Worm (Caenorhabditis elegans) whole organism, early embryonic: ENCODE data around the gene F40C5.2.
"Not testable (repeated sequence)": the region's sequence is repeated elsewhere in the genome, so short reads cannot be mapped to it uniquely, and the experiment has no call there.

Experiments
- B0310.2 ChIP-seq: sonication (generic microtip); optimal IDR thresholded peaks from 2 replicates; lab custom pipeline; 2016; ENCODE audit warnings: mild to moderate bottlenecking, missing genetic modification characterization, missing compliant biosample characterization
- F13C5.2 ChIP-seq: sonication (generic microtip); optimal IDR thresholded peaks from 2 replicates; lab custom pipeline; 2017; ENCODE audit warnings: mild to moderate bottlenecking, missing genetic modification characterization, inconsistent platforms, missing compliant biosample characterization
- aly-1 ChIP-seq: sonication (generic microtip); optimal IDR thresholded peaks from 2 replicates; lab custom pipeline; 2016; ENCODE audit warnings: missing genetic modification characterization, missing compliant biosample characterization
- ama-1 ChIP-seq: fragments of 150-350 bp; optimal IDR thresholded peaks from 2 replicates; lab custom pipeline; 2014
- ceh-13 ChIP-seq: fragments of 200-800 bp; sonication (Bioruptor generic); optimal IDR thresholded peaks from 2 replicates; lab custom pipeline; 2018; ENCODE audit warnings: mild to moderate bottlenecking, missing genetic modification characterization, missing compliant biosample characterization
- ceh-36 ChIP-seq: sonication (generic microtip); optimal IDR thresholded peaks from 2 replicates; lab custom pipeline; 2016; ENCODE audit warnings: missing genetic modification characterization, inconsistent platforms, missing compliant biosample characterization
- ets-7 ChIP-seq: sonication (generic microtip); optimal IDR thresholded peaks from 2 replicates; lab custom pipeline; 2016; ENCODE audit warnings: missing genotype, missing genetic modification characterization, missing compliant biosample characterization
- flt-1 ChIP-seq: fragments of 200-800 bp; sonication (Bioruptor generic); IDR thresholded peaks from 2 replicates; pipeline ENCODE4 v1.3.6; 2022; ENCODE audit warnings: missing genetic modification characterization, missing compliant biosample characterization
- hmbx-1 ChIP-seq: sonication (generic microtip); optimal IDR thresholded peaks from 2 replicates; lab custom pipeline; 2016; ENCODE audit warnings: mild to moderate bottlenecking, missing genetic modification characterization, missing compliant biosample characterization
- hmg-4 ChIP-seq: fragments of 200-800 bp; sonication (Bioruptor generic); optimal IDR thresholded peaks from 2 replicates; lab custom pipeline; 2018; ENCODE audit warnings: mild to moderate bottlenecking, missing genetic modification characterization, missing compliant biosample characterization
- hnd-1 ChIP-seq: sonication (generic microtip); optimal IDR thresholded peaks from 2 replicates; lab custom pipeline; 2016; ENCODE audit warnings: missing genetic modification characterization, missing compliant biosample characterization
- pes-1 ChIP-seq: fragments of 200-800 bp; sonication (Bioruptor generic); IDR thresholded peaks from 2 replicates; pipeline ENCODE4 v1.3.6; 2022; ENCODE audit warnings: missing genetic modification reagents, missing genetic modification characterization, missing compliant biosample characterization
- scrt-1 ChIP-seq: fragments of 200-800 bp; sonication (Bioruptor generic); IDR thresholded peaks from 2 replicates; pipeline ENCODE4 v1.3.6; 2022; ENCODE audit warnings: missing genetic modification characterization, missing compliant biosample characterization
- sea-1 ChIP-seq: fragments of 200-800 bp; sonication (Bioruptor generic); conservative IDR thresholded peaks from 2 replicates; pipeline ENCODE4 v1.3.6; 2022; ENCODE audit warnings: missing genetic modification characterization, missing compliant biosample characterization
- tbx-11 ChIP-seq: fragments of 200-800 bp; sonication (Bioruptor generic); IDR thresholded peaks from 2 replicates; pipeline ENCODE4 v1.3.6; 2022; ENCODE audit warnings: missing genetic modification characterization, missing compliant biosample characterization
- tbx-37 ChIP-seq: fragments of 200-800 bp; sonication (Bioruptor generic); conservative IDR thresholded peaks from 2 replicates; pipeline ENCODE4 v1.3.6; 2022; ENCODE audit warnings: missing genetic modification reagents, missing genetic modification characterization, missing compliant biosample characterization
- tra-4 ChIP-seq: sonication (generic microtip); optimal IDR thresholded peaks from 2 replicates; lab custom pipeline; 2017; ENCODE audit warnings: missing genetic modification characterization, missing compliant biosample characterization

Gene F40C5.2

DNA sequence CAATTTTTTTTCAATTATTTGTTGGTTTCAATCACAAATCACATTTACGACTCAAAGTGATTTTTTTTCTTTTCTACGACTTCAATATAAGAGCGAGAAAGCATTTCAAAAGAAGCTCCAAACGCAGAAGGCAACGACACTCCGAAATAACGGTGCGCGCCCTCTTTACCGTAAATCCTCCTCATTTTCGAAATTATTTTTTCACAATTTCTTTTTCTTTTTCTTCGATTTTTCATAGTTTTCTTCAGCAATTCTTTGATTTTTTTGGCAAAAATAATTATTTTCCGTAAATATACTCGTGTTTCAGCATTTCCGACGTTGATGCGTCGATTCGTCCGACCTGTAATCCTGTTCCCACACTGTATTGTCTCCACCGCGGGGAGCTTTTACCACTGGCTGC is at the start of gene F40C5.2:
TSS of gene F40C5.2 (plus strand) at position 301 of the 400 bp plus-strand sequence.
- TF ChIP-seq hmg-4; ama-1 (lab: Kevin White, UChicago); ceh-13 (GFP tag; lab: Kevin White, UChicago): not testable (repeated sequence)

DNA sequence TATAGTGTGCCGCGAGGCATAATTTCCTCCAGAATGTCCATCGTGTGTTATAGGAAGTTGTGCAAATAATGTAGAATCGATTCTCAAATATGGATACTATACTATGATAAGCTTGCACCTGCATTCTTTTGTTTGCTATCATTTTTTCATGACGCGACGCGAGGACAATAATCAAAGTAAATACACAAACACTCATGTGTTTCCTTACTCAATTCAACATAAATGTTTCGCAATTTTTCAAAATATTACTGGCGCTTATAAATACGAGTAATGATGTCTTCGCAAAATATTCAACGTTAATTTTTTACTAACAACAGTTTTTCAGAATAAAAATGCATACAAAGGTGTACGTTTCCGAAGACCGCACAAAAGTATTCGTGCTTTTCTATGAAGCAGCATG is 47.5 kb upstream of the F40C5.2 start, which contains the start of gene irg-1:
TSS of gene irg-1 (plus strand) at position 326 of the 400 bp plus-strand sequence.
- TF ChIP-seq sea-1 (GFP tag; lab: Robert Waterston, UW) (no peak), hmg-4 (no peak), hmbx-1 (no peak), B0310.2 (tag; lab: Kevin White, UChicago) (no peak), ceh-36 (no peak), ceh-13 (GFP tag; lab: Kevin White, UChicago) (no peak), ama-1 (lab: Kevin White, UChicago) (no peak), aly-1 (tag; lab: Kevin White, UChicago) (no peak)

DNA sequence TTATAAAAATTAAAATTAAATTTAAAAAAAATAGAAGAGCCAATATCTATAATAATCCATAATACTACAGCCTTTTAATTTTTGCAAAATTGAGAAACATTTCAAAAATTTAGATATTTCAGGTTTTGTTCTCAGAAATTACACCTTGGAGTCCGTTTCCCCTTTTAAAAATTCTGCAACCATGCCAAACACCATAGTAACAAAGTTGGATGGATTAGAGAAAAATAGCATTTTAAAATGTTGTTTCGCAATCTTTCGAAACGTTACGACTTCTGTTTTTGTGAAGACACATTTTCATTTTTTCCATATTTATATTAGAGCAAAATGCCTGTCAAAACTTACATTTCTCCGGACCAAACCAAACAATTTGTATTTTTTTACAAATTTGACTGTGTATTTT is 45.8 kb upstream of the F40C5.2 start, which contains the start of gene T24A6.7:
TSS of gene T24A6.7 (plus strand) at position 301 of the 400 bp plus-strand sequence.
- TF ChIP-seq F13C5.2: no peak
- TF ChIP-seq aly-1 (tag; lab: Kevin White, UChicago): no peak
- no peak for TF ChIP-seq tra-4
- TF ChIP-seq ceh-13 (GFP tag; lab: Kevin White, UChicago): no peak
- TF ChIP-seq ets-7: no peak
- TF ChIP-seq scrt-1 (GFP tag; lab: Robert Waterston, UW): no peak
- TF ChIP-seq hmg-4: no peak
- no peak for TF ChIP-seq tbx-11 (GFP tag; lab: Robert Waterston, UW)
- TF ChIP-seq hmbx-1: no peak
- TF ChIP-seq hnd-1: no peak
- TF ChIP-seq ceh-36: no peak
- TF ChIP-seq sea-1 (GFP tag; lab: Robert Waterston, UW): no peak
- TF ChIP-seq ama-1 (lab: Kevin White, UChicago): no peak
- TF ChIP-seq B0310.2 (tag; lab: Kevin White, UChicago): no peak
- no peak for TF ChIP-seq flt-1 (GFP tag; lab: Robert Waterston, UW)
- no peak for TF ChIP-seq tbx-37
- TF ChIP-seq pes-1 (GFP tag; lab: Robert Waterston, UW): no peak

DNA sequence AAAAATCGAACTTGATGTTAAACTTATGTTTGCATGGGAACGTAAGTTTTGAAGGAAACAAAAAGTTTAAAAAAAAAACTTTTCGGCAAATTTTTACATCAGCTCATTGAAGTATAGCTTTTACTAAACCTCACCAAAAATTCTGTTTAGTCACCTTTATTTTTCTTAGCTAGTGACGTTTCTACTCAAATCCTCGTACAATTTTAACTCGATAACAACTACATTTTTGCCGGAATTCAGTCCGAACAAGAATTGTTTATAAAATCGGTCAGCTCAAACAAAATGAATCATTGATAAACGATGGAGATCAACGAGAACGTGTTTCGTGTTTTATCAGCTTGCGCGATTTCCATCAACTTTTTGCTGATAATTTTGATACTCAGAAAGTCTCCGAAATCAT is 43.9 kb upstream of the F40C5.2 start, which contains the start of gene str-260:
TSS of gene str-260 (plus strand) at position 301 of the 400 bp plus-strand sequence.
- TF ChIP-seq tbx-11 (GFP tag; lab: Robert Waterston, UW): no peak
- no peak for TF ChIP-seq hnd-1
- TF ChIP-seq hmg-4: no peak
- TF ChIP-seq aly-1 (tag; lab: Kevin White, UChicago): no peak
- no peak for TF ChIP-seq hmbx-1
- no peak for TF ChIP-seq ama-1 (lab: Kevin White, UChicago)
- TF ChIP-seq ceh-13 (GFP tag; lab: Kevin White, UChicago): no peak
- no peak for TF ChIP-seq F13C5.2

DNA sequence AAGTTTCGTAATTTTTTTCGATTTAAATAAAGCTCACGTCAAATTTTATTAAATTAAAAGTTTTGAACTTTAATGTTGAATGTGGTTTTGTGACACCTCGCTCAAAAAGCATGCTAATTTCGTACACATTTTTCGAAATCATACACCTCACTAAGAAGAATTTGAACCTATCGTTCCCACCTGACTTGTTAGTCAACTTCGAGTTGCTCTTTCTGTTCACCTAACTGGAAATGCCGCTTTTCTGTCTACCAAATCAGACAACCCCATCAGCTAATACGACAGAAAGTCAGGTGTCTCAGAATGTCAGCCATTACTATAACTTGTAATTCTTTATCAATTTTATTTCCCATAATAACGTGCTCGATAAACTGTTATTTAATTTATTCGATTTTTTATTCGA is 40.4 kb upstream of the F40C5.2 start, which contains the start of gene srbc-66:
TSS of gene srbc-66 (plus strand) at position 301 of the 400 bp plus-strand sequence.
- TF ChIP-seq B0310.2 (tag; lab: Kevin White, UChicago): no peak
- TF ChIP-seq pes-1 (GFP tag; lab: Robert Waterston, UW): no peak
- no peak for TF ChIP-seq scrt-1 (GFP tag; lab: Robert Waterston, UW)
- TF ChIP-seq hmbx-1: no peak
- TF ChIP-seq hmg-4: no peak
- no peak for TF ChIP-seq ets-7
- TF ChIP-seq tbx-37: no peak
- TF ChIP-seq F13C5.2: no peak
- no peak for TF ChIP-seq ama-1 (lab: Kevin White, UChicago)
- no peak for TF ChIP-seq hnd-1
- TF ChIP-seq tra-4: no peak
- no peak for TF ChIP-seq aly-1 (tag; lab: Kevin White, UChicago)
- TF ChIP-seq sea-1 (GFP tag; lab: Robert Waterston, UW): no peak
- TF ChIP-seq tbx-11 (GFP tag; lab: Robert Waterston, UW): no peak
- no peak for TF ChIP-seq flt-1 (GFP tag; lab: Robert Waterston, UW)
- no peak for TF ChIP-seq ceh-13 (GFP tag; lab: Kevin White, UChicago)
- no peak for TF ChIP-seq ceh-36

ce11 chrV:3535260-3535659 is 35.5 kb upstream of the F40C5.2 start, which contains the start of gene nhr-221:
TSS of gene nhr-221 (minus strand) at chrV:3535360.
- TF ChIP-seq hmg-4 (no peak), aly-1 (tag; lab: Kevin White, UChicago) (no peak), ceh-13 (GFP tag; lab: Kevin White, UChicago) (no peak), hnd-1 (no peak), tbx-37 (no peak), F13C5.2 (no peak), pes-1 (GFP tag; lab: Robert Waterston, UW) (no peak), B0310.2 (tag; lab: Kevin White, UChicago) (no peak), hmbx-1 (no peak)

ce11 chrV:3538307-3538706 is 32.5 kb upstream of the F40C5.2 start, which contains the start of gene nhr-93:
TSS of gene nhr-93 (minus strand) at chrV:3538407.
- TF ChIP-seq ceh-36: no peak
- TF ChIP-seq sea-1 (GFP tag; lab: Robert Waterston, UW): no peak
- TF ChIP-seq aly-1 (tag; lab: Kevin White, UChicago): no peak
- TF ChIP-seq ama-1 (lab: Kevin White, UChicago): no peak
- no peak for TF ChIP-seq ets-7
- no peak for TF ChIP-seq hmg-4
- no peak for TF ChIP-seq F13C5.2
- no peak for TF ChIP-seq ceh-13 (GFP tag; lab: Kevin White, UChicago)
- no peak for TF ChIP-seq tbx-37
- TF ChIP-seq B0310.2 (tag; lab: Kevin White, UChicago): no peak
- TF ChIP-seq tra-4: no peak
- no peak for TF ChIP-seq tbx-11 (GFP tag; lab: Robert Waterston, UW)
- no peak for TF ChIP-seq pes-1 (GFP tag; lab: Robert Waterston, UW)

DNA sequence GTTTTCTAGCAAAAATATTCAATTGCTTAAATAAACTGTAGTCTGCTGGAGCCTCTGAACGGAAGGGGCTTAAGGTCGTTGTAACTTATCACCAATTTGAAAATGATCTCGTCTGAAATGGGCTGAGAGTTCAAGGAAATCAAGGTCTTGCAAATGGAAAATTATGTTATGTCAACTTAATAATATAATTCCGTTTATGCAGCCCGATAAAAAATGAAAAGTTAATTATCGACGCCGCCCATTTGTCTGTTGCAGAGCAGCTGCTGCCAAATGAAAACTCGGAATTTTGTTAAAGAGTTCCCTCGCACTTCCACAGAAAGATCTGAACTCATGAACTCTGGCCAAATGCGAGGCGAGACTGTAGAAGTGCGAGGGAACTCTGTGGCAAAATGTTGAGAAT is 29.7 kb upstream of the F40C5.2 start, which contains the start of gene srbc-67:
TSS of gene srbc-67 (minus strand) at position 101 of the 400 bp plus-strand sequence.
- TF ChIP-seq ama-1 (lab: Kevin White, UChicago) (no peak), ceh-13 (GFP tag; lab: Kevin White, UChicago) (no peak), tra-4 (no peak)
